Fruit fly (Drosophila melanogaster): Measurements from ENCODE around the gene Cds.
A peak's percentile ranks its signal among the peaks of the same experiment; 100 is the strongest.

The Cds gene

DNA sequence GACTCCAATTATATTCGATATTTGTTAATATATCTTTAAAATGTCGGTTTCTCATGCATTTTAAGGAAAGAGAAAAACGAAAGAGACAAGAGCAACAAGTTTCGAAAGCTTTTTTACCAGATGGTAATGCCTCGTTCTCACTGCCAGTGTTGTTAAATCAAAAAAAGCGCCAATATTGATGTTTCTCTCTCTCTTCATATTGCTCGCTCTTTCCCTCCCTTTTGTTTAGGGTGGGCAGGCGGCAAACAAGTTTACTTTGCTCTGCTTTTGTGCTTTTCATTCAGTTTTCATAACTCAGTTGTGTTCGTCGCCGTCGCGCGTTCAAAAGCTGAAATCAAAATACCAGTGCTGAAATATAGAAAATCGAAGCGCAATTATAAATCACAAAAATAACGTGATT lies 45.7 kb upstream of the Cds start (continued):
- TF ChIP-seq br (optimal IDR thresholded peaks at IDR 0.05) (no peak), h (optimal IDR thresholded peaks at IDR 0.05) (no peak), Lpt (GFP tag; optimal IDR thresholded peaks at IDR 0.05) (no peak), eve (GFP tag; optimal IDR thresholded peaks at IDR 0.05) (peak in 1 of 2 experiments; percentile 60), CG7786 (GFP tag; optimal IDR thresholded peaks at IDR 0.05) (peak; percentile 19), ci (GFP tag; IDR thresholded peaks at IDR 0.05) (peak; percentile 90; the same call in 2 of the 3 replicates), CG32532 (GFP tag; IDR thresholded peaks at IDR 0.05) (peak; percentile 56; the same call in 1 of the 2 replicates), lov (optimal IDR thresholded peaks at IDR 0.05) (no peak), lov (GFP tag; IDR thresholded peaks at IDR 0.05) (no peak; the same call in 2 of the 3 replicates), zfh1 (GFP tag; IDR thresholded peaks at IDR 0.05) (no peak), cg (GFP tag; optimal IDR thresholded peaks at IDR 0.05) (no peak), ato (GFP tag; IDR thresholded peaks at IDR 0.05; ENCODE audit: partially characterized antibody) (no peak), psq (GFP tag; optimal IDR thresholded peaks at IDR 0.05) (no peak), CG16813 (GFP tag; IDR thresholded peaks at IDR 0.05; ENCODE audit: partially characterized antibody) (no peak), sc (optimal IDR thresholded peaks at IDR 0.05) (no peak), sc (GFP tag; optimal IDR thresholded peaks at IDR 0.05) (no peak), CG15269 (tag; optimal IDR thresholded peaks at IDR 0.05) (peak; percentile 63), gcm (GFP tag; optimal IDR thresholded peaks at IDR 0.05) (peak; percentile 31), CG3163 (GFP tag; optimal IDR thresholded peaks at IDR 0.05) (peak; percentile 97), CG5953 (GFP tag; IDR thresholded peaks at IDR 0.05) (no peak), salm (tag; optimal IDR thresholded peaks at IDR 0.05) (peak; percentile 20), scrt (GFP tag; optimal IDR thresholded peaks at IDR 0.05) (peak; percentile 98), CTCF (GFP tag; optimal IDR thresholded peaks at IDR 0.05) (peak; percentile 35), croc (GFP tag; conservative IDR thresholded peaks at IDR 0.05) (no peak), Rfx (GFP tag; IDR thresholded peaks at IDR 0.05) (peak; percentile 72; the same call in 1 of the 2 replicates), gfzf (GFP tag; optimal IDR thresholded peaks at IDR 0.05) (no peak), PHDP (tag; optimal IDR thresholded peaks at IDR 0.05) (peak; percentile 53), dati (GFP tag; IDR thresholded peaks at IDR 0.05) (no peak), hb (GFP tag; IDR thresholded peaks at IDR 0.05; ENCODE audit: partially characterized antibody) (no peak), ham (GFP tag; IDR thresholded peaks at IDR 0.05) (no peak), tio (GFP tag; optimal IDR thresholded peaks at IDR 0.05) (no peak), CG3065 (GFP tag; optimal IDR thresholded peaks at IDR 0.05) (no peak), CG4730 (GFP tag; IDR thresholded peaks at IDR 0.05) (no peak), CG8388 (GFP tag; optimal IDR thresholded peaks at IDR 0.05) (no peak), CG9437 (GFP tag; optimal IDR thresholded peaks at IDR 0.05) (no peak), Rx (GFP tag; IDR thresholded peaks at IDR 0.05) (no peak), CG6254 (GFP tag; optimal IDR thresholded peaks at IDR 0.05) (no peak), BtbVII (GFP tag; optimal IDR thresholded peaks at IDR 0.05) (peak; percentile 65), ab (GFP tag; optimal IDR thresholded peaks at IDR 0.05) (no peak), pnt (GFP tag; optimal IDR thresholded peaks at IDR 0.05) (no peak), kah (GFP tag; optimal IDR thresholded peaks at IDR 0.05) (peak; percentile 33), so (GFP tag; IDR thresholded peaks at IDR 0.05) (no peak; the same call in 2 of the 3 replicates), jing (GFP tag; optimal IDR thresholded peaks at IDR 0.05) (no peak), CG1647 (GFP tag; optimal IDR thresholded peaks at IDR 0.05) (no peak), CG8478 (optimal IDR thresholded peaks at IDR 0.05) (no peak), CG1233 (GFP tag; optimal IDR thresholded peaks at IDR 0.05) (no peak), ERR (GFP tag; optimal IDR thresholded peaks at IDR 0.05) (peak; percentile 58), unc-4 (GFP tag; IDR thresholded peaks at IDR 0.05; ENCODE audit: partially characterized antibody) (peak; percentile 51; the same call in 1 of the 2 replicates), sob (GFP tag; IDR thresholded peaks at IDR 0.05) (peak; percentile 66), Xbp1 (GFP tag; optimal IDR thresholded peaks at IDR 0.05) (no peak), bowl (GFP tag; IDR thresholded peaks at IDR 0.05) (no peak), Ets97D (GFP tag; optimal IDR thresholded peaks at IDR 0.05) (peak; percentile 13), Ravus (GFP tag; IDR thresholded peaks at IDR 0.05) (no peak), B-H1 (GFP tag; IDR thresholded peaks at IDR 0.05) (no peak; the same call in 2 of the 3 replicates)
